Fruit fly (Drosophila melanogaster) whole organism, embryonic: ENCODE measurements around the gene kek4.

ENCODE experiments used
- ATbp ChIP-seq: fragments of 200-800 bp; sonication (Bioruptor generic); optimal IDR thresholded peaks from 2 replicates; lab custom pipeline; 2017; ENCODE audit warnings: missing biosample characterization, mild to moderate bottlenecking, missing genetic modification characterization, missing genetic modification reagents
- Abd-B ChIP-seq: fragments of 200-800 bp; sonication (Bioruptor generic); optimal IDR thresholded peaks from 2 replicates; lab custom pipeline; 2018; ENCODE audit warnings: missing biosample characterization, mild to moderate bottlenecking, missing genetic modification characterization, moderate library complexity
- C15 ChIP-seq: fragments of 200-800 bp; sonication (Bioruptor generic); IDR thresholded peaks from 3 replicates; pipeline ENCODE4 v1.3.6; 2022; ENCODE audit warnings: missing biosample characterization, missing genetic modification characterization
- CG10366 ChIP-seq: fragments of 200-800 bp; sonication (Bioruptor generic); IDR thresholded peaks from 2 replicates; pipeline ENCODE4 v1.3.6; 2022; ENCODE audit warnings: missing biosample characterization, missing genetic modification characterization
- CG10431 ChIP-seq: fragments of 200-800 bp; sonication (Bioruptor generic); optimal IDR thresholded peaks from 3 replicates; lab custom pipeline; 2018; ENCODE audit warnings: missing biosample characterization, mild to moderate bottlenecking, missing genetic modification characterization
- CG13296 ChIP-seq: fragments of 200-800 bp; sonication (Bioruptor generic); optimal IDR thresholded peaks from 3 replicates; lab custom pipeline; 2018; ENCODE audit warnings: missing biosample characterization, mild to moderate bottlenecking, missing genetic modification characterization
- CG13624 ChIP-seq: fragments of 200-800 bp; sonication (Bioruptor generic); optimal IDR thresholded peaks from 2 replicates; lab custom pipeline; 2016; ENCODE audit warnings: missing biosample characterization, missing genetic modification characterization
- CG14441 ChIP-seq: fragments of 200-800 bp; sonication (Bioruptor generic); IDR thresholded peaks from 2 replicates; pipeline ENCODE4 v1.3.6; 2022; ENCODE audit warnings: missing biosample characterization, missing genetic modification characterization
- CG14667 ChIP-seq: fragments of 200-800 bp; sonication (Bioruptor generic); IDR thresholded peaks from 2 replicates; pipeline ENCODE4 v1.3.6; 2022; ENCODE audit warnings: missing biosample characterization, missing genetic modification characterization
- CG15011 ChIP-seq: fragments of 200-800 bp; sonication (Bioruptor generic); optimal IDR thresholded peaks from 3 replicates; lab custom pipeline; 2018; ENCODE audit warnings: missing biosample characterization, mild to moderate bottlenecking, missing genetic modification characterization
- CG15269 ChIP-seq: fragments of 200-800 bp; sonication (Bioruptor generic); optimal IDR thresholded peaks from 2 replicates; lab custom pipeline; 2018; ENCODE audit warnings: missing biosample characterization, mild to moderate bottlenecking, missing genetic modification characterization, moderate library complexity
- CG16863 ChIP-seq: fragments of 200-800 bp; sonication (Bioruptor generic); optimal IDR thresholded peaks from 3 replicates; lab custom pipeline; 2016; ENCODE audit warnings: missing biosample characterization, missing genetic modification characterization
- CG18262 ChIP-seq: fragments of 200-800 bp; optimal IDR thresholded peaks from 3 replicates; lab custom pipeline; 2019; ENCODE audit warnings: missing biosample characterization, mild to moderate bottlenecking, missing genetic modification characterization, moderate library complexity
- CG3281 ChIP-seq: fragments of 200-800 bp; sonication (Bioruptor generic); optimal IDR thresholded peaks from 3 replicates; lab custom pipeline; 2017; ENCODE audit warnings: missing biosample characterization, mild to moderate bottlenecking, missing genetic modification characterization
- CG3726 ChIP-seq: fragments of 200-800 bp; sonication (Bioruptor generic); IDR thresholded peaks from 3 replicates; pipeline ENCODE4, ENCODE4 v1.3.6; 2022; ENCODE audit warnings: missing biosample characterization, missing genetic modification characterization
- CG43689 ChIP-seq: fragments of 200-800 bp; sonication (Bioruptor generic); IDR thresholded peaks from 2 replicates; pipeline ENCODE4 v1.3.6; 2022; ENCODE audit warnings: missing biosample characterization, missing genetic modification characterization
- CG4424 ChIP-seq: fragments of 200-800 bp; sonication (Bioruptor generic); optimal IDR thresholded peaks from 3 replicates; lab custom pipeline; 2016; ENCODE audit warnings: missing biosample characterization, missing genetic modification characterization
- CG4707 ChIP-seq: fragments of 200-800 bp; sonication (Bioruptor generic); optimal IDR thresholded peaks from 2 replicates; lab custom pipeline; 2018; ENCODE audit warnings: missing biosample characterization, mild to moderate bottlenecking, missing genetic modification characterization, moderate library complexity
- CG8944 ChIP-seq: fragments of 200-800 bp; sonication (Bioruptor generic); optimal IDR thresholded peaks from 3 replicates; lab custom pipeline; 2016; ENCODE audit warnings: missing biosample characterization, missing genetic modification characterization
- CrebB ChIP-seq: fragments of 200-800 bp; sonication (Bioruptor generic); optimal IDR thresholded peaks from 3 replicates; lab custom pipeline; 2018; ENCODE audit warnings: missing biosample characterization, mild to moderate bottlenecking, missing genetic modification characterization
- Dip3 ChIP-seq: fragments of 200-800 bp; sonication (Bioruptor generic); optimal IDR thresholded peaks from 3 replicates; lab custom pipeline; 2016; ENCODE audit warnings: missing biosample characterization, missing genetic modification characterization
- Drgx ChIP-seq: fragments of 200-800 bp; sonication (Bioruptor generic); IDR thresholded peaks from 2 replicates; pipeline ENCODE4 v1.3.6; 2022; ENCODE audit warnings: missing biosample characterization, missing genetic modification characterization
- HLHmδ ChIP-seq: fragments of 200-800 bp; sonication (Bioruptor generic); optimal IDR thresholded peaks from 2 replicates; lab custom pipeline; 2018; ENCODE audit warnings: missing biosample characterization, mild to moderate bottlenecking, missing genetic modification characterization, moderate library complexity
- Hey ChIP-seq: fragments of 200-800 bp; sonication (Bioruptor generic); optimal IDR thresholded peaks from 3 replicates; lab custom pipeline; 2018; ENCODE audit warnings: missing biosample characterization, mild to moderate bottlenecking, missing genetic modification characterization
- Hsf ChIP-seq: fragments of 200-800 bp; sonication (Bioruptor generic); optimal IDR thresholded peaks from 3 replicates; lab custom pipeline; 2016; ENCODE audit warnings: missing biosample characterization, missing genetic modification characterization
- Med ChIP-seq: fragments of 200-800 bp; sonication (Bioruptor generic); peaks from one replicate; lab custom pipeline; 2016; ENCODE audit warnings: missing biosample characterization, missing genetic modification characterization, mild to moderate bottlenecking, inconsistent platforms, moderate library complexity
- NfI ChIP-seq: fragments of 200-800 bp; sonication (Bioruptor generic); optimal IDR thresholded peaks from 3 replicates; lab custom pipeline; 2018; ENCODE audit warnings: missing biosample characterization, mild to moderate bottlenecking, missing genetic modification characterization, moderate library complexity
- Vsx1 ChIP-seq: fragments of 200-800 bp; sonication (Bioruptor generic); optimal IDR thresholded peaks from 2 replicates; lab custom pipeline; 2017; ENCODE audit warnings: missing biosample characterization, mild to moderate bottlenecking, missing genetic modification characterization, missing genetic modification reagents
- ab ChIP-seq: fragments of 200-800 bp; sonication (Bioruptor generic); optimal IDR thresholded peaks from 2 replicates; lab custom pipeline; 2016; ENCODE audit warnings: missing biosample characterization, missing genetic modification characterization
- al ChIP-seq: fragments of 200-800 bp; sonication (Bioruptor generic); IDR thresholded peaks from 2 replicates; pipeline ENCODE4 v1.3.6; 2022; ENCODE audit warnings: missing biosample characterization, missing genetic modification characterization
- amos ChIP-seq: fragments of 200-800 bp; sonication (Bioruptor generic); IDR thresholded peaks from 2 replicates; pipeline ENCODE4 v1.3.6; 2022; ENCODE audit warnings: missing biosample characterization, missing genetic modification characterization; ENCODE audit not compliant: partially characterized antibody
- br ChIP-seq: fragments of >200 bp; optimal IDR thresholded peaks from 2 replicates; lab custom pipeline; 2017
- cad ChIP-seq: fragments of >200 bp; optimal IDR thresholded peaks from 2 replicates; lab custom pipeline; 2017; ENCODE audit warnings: missing biosample characterization, missing genetic modification characterization
- chm ChIP-seq: fragments of 200-800 bp; sonication (Bioruptor generic); IDR thresholded peaks from 2 replicates; pipeline ENCODE4 v1.3.6; 2022; ENCODE audit warnings: missing biosample characterization, missing genetic modification characterization
- chn ChIP-seq: fragments of 200-800 bp; sonication (Bioruptor generic); optimal IDR thresholded peaks from 2 replicates; lab custom pipeline; 2016; ENCODE audit warnings: missing biosample characterization, missing genetic modification characterization
- esg ChIP-seq: fragments of 200-800 bp; sonication (Bioruptor generic); conservative IDR thresholded peaks from 2 replicates; pipeline ENCODE4 v1.3.6; 2022; ENCODE audit warnings: missing biosample characterization, missing genetic modification characterization
- gsb-n ChIP-seq: fragments of 200-800 bp; sonication (Bioruptor generic); optimal IDR thresholded peaks from 3 replicates; lab custom pipeline; 2018; ENCODE audit warnings: missing biosample characterization, mild to moderate bottlenecking, missing genetic modification characterization
- hkb ChIP-seq, 2 experiments: fragments of 200-800 bp in 1 of 2; fragments of >200 bp in 1 of 2; sonication (Bioruptor generic) in 1 of 2; IDR thresholded peaks in 1 of 2; optimal IDR thresholded peaks in 1 of 2; 2 replicates each; pipeline versions ENCODE4 v1.3.6 to Lab custom; 2017 to 2022; ENCODE audit warnings: missing biosample characterization in 1 of 2, missing genetic modification characterization in 1 of 2
- hth ChIP-seq: fragments of >200 bp; optimal IDR thresholded peaks from 2 replicates; lab custom pipeline; 2017; ENCODE audit warnings: inconsistent platforms
- kay ChIP-seq: fragments of 200-800 bp; sonication (Bioruptor generic); optimal IDR thresholded peaks from 2 replicates; lab custom pipeline; 2016; ENCODE audit warnings: missing biosample characterization, missing genetic modification characterization
- knrl ChIP-seq: fragments of 200-800 bp; sonication (Bioruptor generic); IDR thresholded peaks from 3 replicates; pipeline ENCODE4 v1.3.6; 2022; ENCODE audit warnings: missing biosample characterization, missing genetic modification characterization; ENCODE audit not compliant: partially characterized antibody
- lov ChIP-seq, 2 experiments: fragments of 200-800 bp in 1 of 2; fragments of >200 bp in 1 of 2; sonication (Bioruptor generic) in 1 of 2; IDR thresholded peaks in 1 of 2; optimal IDR thresholded peaks in 1 of 2; 2 replicates in 1 of 2; 3 replicates in 1 of 2; pipeline versions ENCODE4 v1.3.6 to Lab custom; 2017 to 2022; ENCODE audit warnings: missing biosample characterization in 1 of 2, missing genetic modification characterization in 1 of 2
- nerfin-1 ChIP-seq: fragments of 200-800 bp; sonication (Bioruptor generic); optimal IDR thresholded peaks from 3 replicates; lab custom pipeline; 2019; ENCODE audit warnings: missing biosample characterization, mild to moderate bottlenecking, missing genetic modification characterization, moderate library complexity
- onecut ChIP-seq: fragments of 200-800 bp; sonication (Bioruptor generic); IDR thresholded peaks from 2 replicates; pipeline ENCODE4 v1.3.6; 2022; ENCODE audit warnings: missing biosample characterization, missing genetic modification characterization
- sd ChIP-seq: fragments of 200-800 bp; sonication (Bioruptor generic); optimal IDR thresholded peaks from 3 replicates; lab custom pipeline; 2018; ENCODE audit warnings: missing biosample characterization, mild to moderate bottlenecking, missing genetic modification characterization, moderate library complexity
- sob ChIP-seq: fragments of 200-800 bp; sonication (Bioruptor generic); IDR thresholded peaks from 2 replicates; pipeline ENCODE4 v1.3.6; 2022; ENCODE audit warnings: missing biosample characterization, missing genetic modification characterization
- sqz ChIP-seq: fragments of 200-800 bp; sonication (Bioruptor generic); optimal IDR thresholded peaks from 3 replicates; lab custom pipeline; 2018; ENCODE audit warnings: missing biosample characterization, mild to moderate bottlenecking, missing genetic modification characterization
- vvl ChIP-seq: fragments of 200-800 bp; sonication (Bioruptor generic); IDR thresholded peaks from 2 replicates; pipeline ENCODE4 v1.3.6; 2022; ENCODE audit warnings: missing biosample characterization, missing genetic modification characterization
- zen ChIP-seq: fragments of 200-800 bp; sonication (Bioruptor generic); optimal IDR thresholded peaks from 3 replicates; lab custom pipeline; 2018; ENCODE audit warnings: missing biosample characterization, mild to moderate bottlenecking, missing genetic modification characterization, moderate library complexity
- zen2 ChIP-seq: fragments of 200-800 bp; sonication (Bioruptor generic); IDR thresholded peaks from 3 replicates; pipeline ENCODE4 v1.3.6; 2022; ENCODE audit warnings: missing biosample characterization, missing genetic modification characterization; ENCODE audit not compliant: partially characterized antibody

Gene kek4

DNA sequence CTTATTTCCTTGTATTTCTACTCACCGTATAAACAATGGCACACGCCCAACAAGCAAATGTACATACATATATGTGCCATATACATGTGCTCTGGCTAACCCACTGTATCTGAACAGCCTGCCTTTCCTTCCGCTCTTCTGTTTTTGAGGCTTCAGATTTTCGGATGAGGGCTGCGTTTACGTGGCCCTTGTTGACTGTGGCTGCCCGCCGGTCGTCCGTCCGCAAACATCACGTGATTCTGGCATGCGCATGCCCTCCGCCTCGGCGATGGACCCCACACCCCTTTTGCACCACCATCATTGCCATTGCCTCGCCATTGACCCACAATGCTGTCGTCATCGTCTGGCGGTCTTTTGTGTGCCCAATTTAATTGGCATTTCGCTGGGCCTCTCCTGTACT is 9.9 kb downstream of the kek4 start (continued):
- no peak for TF ChIP-seq knrl (GFP tag; lab: Robert Waterston, UW)
- peak; percentile 22 for TF ChIP-seq Dip3 (GFP tag; lab: Kevin White, UChicago)
- TF ChIP-seq Abd-B = no peak
- peak; percentile 84 for TF ChIP-seq sd (tag; lab: Kevin White, UChicago)
- no peak for TF ChIP-seq Hsf
- TF ChIP-seq CrebB (tag; lab: Kevin White, UChicago) = peak; percentile 54
- no peak for TF ChIP-seq CG10431
- peak; percentile 14 for TF ChIP-seq nerfin-1
- TF ChIP-seq CG14441 = 0 out of 2 replicates have a peak, but pooled peaks have one; percentile 3
- TF ChIP-seq sob (GFP tag; lab: Robert Waterston, UW) = no peak
- TF ChIP-seq gsb-n (tag; lab: Kevin White, UChicago) = no peak
- peak; percentile 45; the same call in 1 of the 2 replicates for TF ChIP-seq Drgx (GFP tag; lab: Robert Waterston, UW)
- TF ChIP-seq hkb (optimal IDR thresholded peaks at IDR 0.05; lab: Kevin White, UChicago) = no peak
- TF ChIP-seq hkb (GFP tag; IDR thresholded peaks at IDR 0.05; lab: Robert Waterston, UW) = peak; percentile 79
- peak; percentile 23 for TF ChIP-seq CG13624 (GFP tag; lab: Kevin White, UChicago)
- TF ChIP-seq CG3281 (GFP tag; lab: Kevin White, UChicago) = no peak
- TF ChIP-seq Hey (tag; lab: Kevin White, UChicago) = peak; percentile 85
- no peak for TF ChIP-seq CG8944 (GFP tag; lab: Kevin White, UChicago)
- TF ChIP-seq CG43689 (GFP tag; lab: Robert Waterston, UW) = no peak
- no peak for TF ChIP-seq CG18262 (tag; lab: Kevin White, UChicago)
- no peak for TF ChIP-seq CG15011
- no peak for TF ChIP-seq C15 (GFP tag; lab: Robert Waterston, UW)

DNA sequence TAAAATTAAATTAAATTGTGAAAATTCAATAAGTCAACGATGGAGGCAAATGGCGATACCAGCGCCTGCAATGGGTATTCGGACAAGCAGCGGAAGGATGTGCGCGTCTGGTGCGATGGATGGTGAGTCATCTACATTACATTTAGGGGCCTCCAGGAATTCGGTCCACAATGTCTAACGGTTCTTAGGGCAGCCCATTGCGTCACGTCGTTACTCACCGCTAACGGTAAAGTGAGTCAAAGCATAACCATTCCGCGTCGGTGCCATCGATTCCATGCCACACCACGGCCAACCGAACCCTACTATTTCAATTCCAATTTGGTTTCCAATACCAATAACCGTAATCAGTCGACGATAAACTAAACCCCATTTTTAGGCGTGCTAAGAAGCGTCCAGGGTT is 11.0 kb downstream of the kek4 start:
- TF ChIP-seq CG15011 = no peak
- TF ChIP-seq zen2 (GFP tag; lab: Robert Waterston, UW) = no peak
- no peak for TF ChIP-seq ATbp (GFP tag; lab: Kevin White, UChicago)
- TF ChIP-seq CG15269 = no peak
- no peak for TF ChIP-seq cad (GFP tag; lab: Kevin White, UChicago)
- TF ChIP-seq al (GFP tag; lab: Robert Waterston, UW) = no peak
- no peak for TF ChIP-seq CG10366 (GFP tag; lab: Robert Waterston, UW)
- TF ChIP-seq zen = no peak
- peak; percentile 60 for TF ChIP-seq sd (tag; lab: Kevin White, UChicago)
- TF ChIP-seq hth (lab: Kevin White, UChicago) = no peak
- no peak for TF ChIP-seq CG4707 (GFP tag; lab: Kevin White, UChicago)
- TF ChIP-seq CG3281 (GFP tag; lab: Kevin White, UChicago) = no peak
- no peak for TF ChIP-seq sqz (GFP tag; lab: Kevin White, UChicago)
- TF ChIP-seq NfI (GFP tag; lab: Kevin White, UChicago) = no peak
- peak; percentile 40 for TF ChIP-seq kay (GFP tag; lab: Kevin White, UChicago)
- peak; percentile 34 for TF ChIP-seq Med (GFP tag; lab: Kevin White, UChicago)
- no peak for TF ChIP-seq lov (optimal IDR thresholded peaks at IDR 0.05; lab: Kevin White, UChicago)
- no peak for TF ChIP-seq lov (GFP tag; IDR thresholded peaks at IDR 0.05; lab: Robert Waterston, UW)
- no peak for TF ChIP-seq CG14667
- TF ChIP-seq chn (GFP tag; lab: Kevin White, UChicago) = no peak
- TF ChIP-seq ab (GFP tag; lab: Kevin White, UChicago) = no peak
- no peak for TF ChIP-seq esg
- peak; percentile 51; the same call in 1 of the 2 replicates for TF ChIP-seq chm (GFP tag; lab: Robert Waterston, UW)
- TF ChIP-seq CG13296 (GFP tag; lab: Kevin White, UChicago) = no peak
- no peak for TF ChIP-seq Vsx1 (GFP tag; lab: Kevin White, UChicago)
- no peak for TF ChIP-seq CG14441
- TF ChIP-seq HLHmδ (GFP tag; lab: Kevin White, UChicago) = no peak
- 0 out of 2 replicates have a peak, but pooled peaks have one; percentile 2 for TF ChIP-seq onecut (GFP tag; lab: Robert Waterston, UW)
- TF ChIP-seq amos (GFP tag; lab: Robert Waterston, UW) = no peak
- no peak for TF ChIP-seq br (lab: Kevin White, UChicago)
- TF ChIP-seq CG4424 (GFP tag; lab: Kevin White, UChicago) = no peak
- TF ChIP-seq vvl = no peak
- no peak for TF ChIP-seq CG16863 (GFP tag; lab: Kevin White, UChicago)
- TF ChIP-seq Drgx (GFP tag; lab: Robert Waterston, UW) = no peak
- TF ChIP-seq CG3726 (GFP tag; lab: Robert Waterston, UW) = no peak
